Worm (Caenorhabditis elegans) whole organism, midembryonic: ENCODE measurements around the gene sta-1.

Source experiments
- flt-1 ChIP-seq: fragments of 200-800 bp; sonication (Bioruptor generic); IDR thresholded peaks from 2 replicates; pipeline ENCODE4 v1.3.6; 2022; ENCODE audit warnings: missing genetic modification characterization, missing compliant biosample characterization
- ref-1 ChIP-seq: fragments of 200-800 bp; sonication (Bioruptor generic); conservative IDR thresholded peaks from 2 replicates; pipeline ENCODE4 v1.3.6; 2022; ENCODE audit warnings: missing genetic modification reagents, missing genetic modification characterization, missing compliant biosample characterization

DNA sequence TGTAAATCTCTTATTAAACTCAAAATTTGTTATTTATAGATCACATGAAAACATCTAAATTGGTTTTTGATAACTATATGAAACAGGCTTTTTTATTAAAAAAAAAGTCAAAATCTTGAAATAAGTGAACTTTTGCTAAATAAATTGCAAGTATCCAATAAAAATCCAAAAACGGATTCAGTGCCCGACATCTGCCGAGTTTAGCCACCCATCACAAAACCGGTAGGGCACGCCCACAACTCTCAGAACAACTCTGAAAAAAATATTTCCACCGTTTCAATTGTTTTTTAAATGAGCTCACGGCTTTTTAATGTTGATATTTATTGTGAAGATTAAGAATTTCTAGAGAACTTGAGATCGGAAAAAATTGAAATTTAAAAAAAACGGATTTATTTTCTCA lies 45.6 kb downstream of the sta-1 start:
- TF ChIP-seq flt-1 (GFP tag; lab: Robert Waterston, UW) (no peak), ref-1 (GFP tag; lab: Robert Waterston, UW) (no peak)
